Fruit fly (Drosophila melanogaster): ENCODE data around the gene Rcc1.

Gene Rcc1

dm6 chr3L:5952132-5952531 lies 19.6 kb upstream of the Rcc1 start (continued):
- TF ChIP-seq CG6689 (GFP tag; IDR thresholded peaks at IDR 0.05) (peak; percentile 39; the same call in 1 of the 2 replicates), caup (GFP tag; optimal IDR thresholded peaks at IDR 0.05; ENCODE audit: severe bottlenecking) (no peak), CG3163 (GFP tag; optimal IDR thresholded peaks at IDR 0.05) (no peak), CG17385 (GFP tag; optimal IDR thresholded peaks at IDR 0.05) (peak; percentile 6), Spps (tag; optimal IDR thresholded peaks at IDR 0.05) (peak; percentile 10), kni (GFP tag; optimal IDR thresholded peaks at IDR 0.05) (no peak), CG12071 (GFP tag; optimal IDR thresholded peaks at IDR 0.05) (no peak), Gug (GFP tag; IDR thresholded peaks at IDR 0.05) (no peak), kay (GFP tag; optimal IDR thresholded peaks at IDR 0.05) (no peak), CG11560 (tag; IDR thresholded peaks at IDR 0.05) (no peak), CG1529 (GFP tag; optimal IDR thresholded peaks at IDR 0.05) (peak; percentile 0), ftz-f1 (GFP tag; optimal IDR thresholded peaks at IDR 0.05) (no peak), Hand (GFP tag; optimal IDR thresholded peaks at IDR 0.05) (no peak), CG8924 (tag; optimal IDR thresholded peaks at IDR 0.05) (peak; percentile 34), CG8478 (optimal IDR thresholded peaks at IDR 0.05) (no peak), CG17359 (tag; optimal IDR thresholded peaks at IDR 0.05) (peak; percentile 39), Abd-B (GFP tag; optimal IDR thresholded peaks at IDR 0.05) (peak; percentile 34), Drgx (GFP tag; IDR thresholded peaks at IDR 0.05) (peak; percentile 36; the same call in 1 of the 2 replicates), CG2116 (GFP tag; optimal IDR thresholded peaks at IDR 0.05) (no peak), CG3065 (GFP tag; optimal IDR thresholded peaks at IDR 0.05) (no peak), Ssrp (tag; optimal IDR thresholded peaks at IDR 0.05) (peak; percentile 48), sima (GFP tag; optimal IDR thresholded peaks at IDR 0.05) (no peak), CG10979 (tag; optimal IDR thresholded peaks at IDR 0.05) (peak; percentile 71), PHDP (tag; optimal IDR thresholded peaks at IDR 0.05) (peak; percentile 12), prd (optimal IDR thresholded peaks at IDR 0.05) (no peak), prd (GFP tag; IDR thresholded peaks at IDR 0.05) (peak; percentile 43; the same call in 2 of the 3 replicates), Dp (GFP tag; optimal IDR thresholded peaks at IDR 0.05) (no peak), CG18764 (GFP tag; optimal IDR thresholded peaks at IDR 0.05) (no peak), CG4360 (GFP tag; IDR thresholded peaks at IDR 0.05) (no peak), Mad (GFP tag; optimal IDR thresholded peaks at IDR 0.05) (no peak), Sry-β (GFP tag; optimal IDR thresholded peaks at IDR 0.05) (no peak), D (optimal IDR thresholded peaks at IDR 0.05) (no peak), D (GFP tag; optimal IDR thresholded peaks at IDR 0.05) (peak; percentile 24), CG12769 (tag; optimal IDR thresholded peaks at IDR 0.05) (no peak), nmo (GFP tag; optimal IDR thresholded peaks at IDR 0.05) (peak; percentile 54), sisA (GFP tag; IDR thresholded peaks at IDR 0.05) (no peak), CG2712 (tag; optimal IDR thresholded peaks at IDR 0.05) (peak; percentile 71), CG7839 (tag; optimal IDR thresholded peaks at IDR 0.05) (peak; percentile 31), D19A (tag; optimal IDR thresholded peaks at IDR 0.05) (peak; percentile 54), CG18011 (GFP tag; optimal IDR thresholded peaks at IDR 0.05) (no peak), CG7987 (GFP tag; optimal IDR thresholded peaks at IDR 0.05) (no peak), CG7963 (GFP tag; IDR thresholded peaks at IDR 0.05; ENCODE audit: partially characterized antibody) (no peak), twi (tag; optimal IDR thresholded peaks at IDR 0.05) (peak; percentile 66), cad (GFP tag; optimal IDR thresholded peaks at IDR 0.05) (peak; percentile 95), tio (GFP tag; optimal IDR thresholded peaks at IDR 0.05) (no peak), abd-A (tag; optimal IDR thresholded peaks at IDR 0.05) (no peak), eve (GFP tag; optimal IDR thresholded peaks at IDR 0.05) (peak in 1 of 2 experiments; percentile 8), CG8388 (GFP tag; optimal IDR thresholded peaks at IDR 0.05) (peak; percentile 63), lola (GFP tag; optimal IDR thresholded peaks at IDR 0.05) (peak in 1 of 3 experiments; percentile 61), unpg (GFP tag; optimal IDR thresholded peaks at IDR 0.05) (peak; percentile 33), CG7556 (GFP tag; optimal IDR thresholded peaks at IDR 0.05) (peak; percentile 32)

Measured in whole organism, embryonic.